Fruit fly (Drosophila melanogaster) whole organism, embryonic: ENCODE results near the gene CG12773.

Source experiments
- Abd-B ChIP-seq: fragments of 200-800 bp; sonication (Bioruptor generic); optimal IDR thresholded peaks from 2 replicates; lab custom pipeline; 2018; ENCODE audit warnings: missing biosample characterization, mild to moderate bottlenecking, missing genetic modification characterization, moderate library complexity
- Asciz ChIP-seq: fragments of 200-800 bp; sonication (Bioruptor generic); optimal IDR thresholded peaks from 2 replicates; lab custom pipeline; 2017; ENCODE audit warnings: missing biosample characterization, mild to moderate bottlenecking, missing genetic modification characterization, missing genetic modification reagents
- CG13123 ChIP-seq: fragments of 200-800 bp; sonication (Bioruptor generic); optimal IDR thresholded peaks from 2 replicates; lab custom pipeline; 2016; ENCODE audit warnings: missing biosample characterization, missing genetic modification characterization
- CG1602 ChIP-seq: fragments of 200-800 bp; sonication (Bioruptor generic); optimal IDR thresholded peaks from 3 replicates; lab custom pipeline; 2016; ENCODE audit warnings: missing biosample characterization, missing genetic modification characterization
- CG2712 ChIP-seq: fragments of 200-800 bp; optimal IDR thresholded peaks from 3 replicates; lab custom pipeline; 2019; ENCODE audit warnings: missing biosample characterization, mild to moderate bottlenecking, missing genetic modification characterization, moderate library complexity
- CG2875 ChIP-seq: fragments of 200-800 bp; sonication (Bioruptor generic); optimal IDR thresholded peaks from 2 replicates; lab custom pipeline; 2017; ENCODE audit warnings: missing biosample characterization, mild to moderate bottlenecking, missing genetic modification characterization, missing genetic modification reagents
- CG6683 ChIP-seq: fragments of 200-800 bp; sonication (Bioruptor generic); optimal IDR thresholded peaks from 2 replicates; lab custom pipeline; 2017; ENCODE audit warnings: missing biosample characterization, mild to moderate bottlenecking, missing genetic modification characterization, missing genetic modification reagents
- CG7839 ChIP-seq: fragments of 200-800 bp; sonication (Bioruptor generic); optimal IDR thresholded peaks from 3 replicates; lab custom pipeline; 2018; ENCODE audit warnings: missing biosample characterization, mild to moderate bottlenecking, missing genetic modification characterization, moderate library complexity
- CHES-1-like ChIP-seq: fragments of 200-800 bp; sonication (Bioruptor generic); optimal IDR thresholded peaks from 2 replicates; lab custom pipeline; 2016; ENCODE audit warnings: missing biosample characterization, missing genetic modification characterization
- Dfd ChIP-seq, 2 experiments: fragments of >200 bp; optimal IDR thresholded peaks; 2 replicates each; lab custom pipeline; 2017; ENCODE audit warnings: missing biosample characterization in 2 of 2, missing genetic modification characterization in 2 of 2
- Dip2 ChIP-seq: fragments of 200-800 bp; sonication (Bioruptor generic); IDR thresholded peaks from 2 replicates; pipeline ENCODE4 v1.3.6; 2022; ENCODE audit warnings: missing biosample characterization, missing genetic modification characterization
- Dp ChIP-seq: fragments of 200-800 bp; sonication (Bioruptor generic); optimal IDR thresholded peaks from 2 replicates; lab custom pipeline; 2018; ENCODE audit warnings: missing biosample characterization, mild to moderate bottlenecking, missing genetic modification characterization, moderate library complexity
- HLH4C ChIP-seq: fragments of 200-800 bp; sonication (Bioruptor generic); IDR thresholded peaks from 3 replicates; pipeline ENCODE4 v1.3.6; 2022; ENCODE audit warnings: missing biosample characterization, missing genetic modification characterization; ENCODE audit not compliant: partially characterized antibody
- HLHmδ ChIP-seq: fragments of 200-800 bp; sonication (Bioruptor generic); optimal IDR thresholded peaks from 2 replicates; lab custom pipeline; 2018; ENCODE audit warnings: missing biosample characterization, mild to moderate bottlenecking, missing genetic modification characterization, moderate library complexity
- Hey ChIP-seq: fragments of 200-800 bp; sonication (Bioruptor generic); optimal IDR thresholded peaks from 3 replicates; lab custom pipeline; 2018; ENCODE audit warnings: missing biosample characterization, mild to moderate bottlenecking, missing genetic modification characterization
- Hr3 ChIP-seq: fragments of 200-800 bp; sonication (Bioruptor generic); optimal IDR thresholded peaks from 3 replicates; lab custom pipeline; 2016; ENCODE audit warnings: missing biosample characterization, missing genetic modification characterization
- NC2α ChIP-seq: fragments of 200-800 bp; sonication (Bioruptor generic); optimal IDR thresholded peaks from 2 replicates; lab custom pipeline; 2016; ENCODE audit warnings: missing biosample characterization, missing genetic modification characterization
- Poxn ChIP-seq: fragments of 200-800 bp; sonication (Bioruptor generic); IDR thresholded peaks from 2 replicates; pipeline ENCODE4 v1.3.6; 2022; ENCODE audit warnings: missing biosample characterization, missing genetic modification characterization
- Taf1 ChIP-seq: fragments of 200-800 bp; sonication (Bioruptor generic); IDR thresholded peaks from 2 replicates; pipeline ENCODE4 v1.3.6; 2022; ENCODE audit warnings: missing biosample characterization, missing genetic modification characterization
- Xrp1 ChIP-seq: fragments of 200-800 bp; sonication (Bioruptor generic); IDR thresholded peaks from 2 replicates; pipeline ENCODE4 v1.3.6; 2022; ENCODE audit warnings: missing biosample characterization, missing genetic modification characterization
- bigmax ChIP-seq: fragments of 200-800 bp; sonication (Bioruptor generic); optimal IDR thresholded peaks from 2 replicates; lab custom pipeline; 2018; ENCODE audit warnings: missing biosample characterization, mild to moderate bottlenecking, missing genetic modification characterization
- da ChIP-seq: fragments of 200-800 bp; sonication (Bioruptor generic); optimal IDR thresholded peaks from 2 replicates; lab custom pipeline; 2016; ENCODE audit warnings: missing biosample characterization, missing genetic modification characterization
- dm ChIP-seq: fragments of 200-800 bp; sonication (Bioruptor generic); optimal IDR thresholded peaks from 3 replicates; lab custom pipeline; 2016; ENCODE audit warnings: missing biosample characterization, missing genetic modification characterization
- grau ChIP-seq: fragments of 200-800 bp; optimal IDR thresholded peaks from 3 replicates; lab custom pipeline; 2019; ENCODE audit warnings: missing biosample characterization, mild to moderate bottlenecking, missing genetic modification characterization, moderate library complexity
- lbe ChIP-seq: fragments of 200-800 bp; sonication (Bioruptor generic); optimal IDR thresholded peaks from 2 replicates; lab custom pipeline; 2016; ENCODE audit warnings: missing biosample characterization, mild to moderate bottlenecking, missing genetic modification characterization
- nerfin-1 ChIP-seq: fragments of 200-800 bp; sonication (Bioruptor generic); optimal IDR thresholded peaks from 3 replicates; lab custom pipeline; 2019; ENCODE audit warnings: missing biosample characterization, mild to moderate bottlenecking, missing genetic modification characterization, moderate library complexity
- pho ChIP-seq: fragments of 200-800 bp; sonication (Bioruptor generic); optimal IDR thresholded peaks from 2 replicates; lab custom pipeline; 2016; ENCODE audit warnings: missing biosample characterization, missing genetic modification characterization
- prd ChIP-seq, 3 experiments: fragments of >200 bp in 2 of 3; fragments of 200-800 bp in 1 of 3; sonication (Bioruptor generic) in 1 of 3; optimal IDR thresholded peaks in 2 of 3; IDR thresholded peaks in 1 of 3; 2 replicates in 2 of 3; 3 replicates in 1 of 3; pipeline versions ENCODE4 v1.3.6 to Lab custom; 2017 to 2022; ENCODE audit warnings: missing biosample characterization in 1 of 3, missing genetic modification characterization in 1 of 3
- ro ChIP-seq: fragments of 200-800 bp; sonication (Bioruptor generic); IDR thresholded peaks from 2 replicates; pipeline ENCODE4 v1.3.6; 2022; ENCODE audit warnings: missing biosample characterization, missing genetic modification characterization
- row ChIP-seq: fragments of 200-800 bp; sonication (Bioruptor generic); IDR thresholded peaks from 3 replicates; pipeline ENCODE4 v1.3.6; 2022; ENCODE audit warnings: missing biosample characterization, missing genetic modification characterization
- sd ChIP-seq: fragments of 200-800 bp; sonication (Bioruptor generic); optimal IDR thresholded peaks from 3 replicates; lab custom pipeline; 2018; ENCODE audit warnings: missing biosample characterization, mild to moderate bottlenecking, missing genetic modification characterization, moderate library complexity
- sens ChIP-seq: fragments of 200-800 bp; sonication (Bioruptor generic); peaks from one replicate; lab custom pipeline; 2016; ENCODE audit warnings: missing biosample characterization, missing genetic modification characterization
- sens-2 ChIP-seq: fragments of 200-800 bp; sonication (Bioruptor generic); IDR thresholded peaks from 2 replicates; pipeline ENCODE4 v1.3.6; 2022; ENCODE audit warnings: missing biosample characterization, missing genetic modification characterization
- sima ChIP-seq: fragments of 200-800 bp; sonication (Bioruptor generic); optimal IDR thresholded peaks from 2 replicates; lab custom pipeline; 2016; ENCODE audit warnings: missing biosample characterization, missing genetic modification characterization
- sug ChIP-seq: fragments of 200-800 bp; optimal IDR thresholded peaks from 2 replicates; lab custom pipeline; 2019; ENCODE audit warnings: missing biosample characterization, mild to moderate bottlenecking, missing genetic modification characterization, moderate library complexity
- tna ChIP-seq: fragments of 200-800 bp; sonication (Bioruptor generic); IDR thresholded peaks from 2 replicates; pipeline ENCODE4 v1.3.6; 2022; ENCODE audit warnings: missing biosample characterization, missing genetic modification characterization; ENCODE audit not compliant: partially characterized antibody
- unc-4 ChIP-seq: fragments of 200-800 bp; sonication (Bioruptor generic); IDR thresholded peaks from 2 replicates; pipeline ENCODE4 v1.3.6; 2022; ENCODE audit warnings: missing biosample characterization, missing genetic modification characterization; ENCODE audit not compliant: partially characterized antibody

CG12773 gene

dm6 chrX:1353322-1354212 lies at the start of gene CG12773, which contains the start of gene CG11417 (continued):
- TF ChIP-seq CG7839 (tag; lab: Kevin White, UChicago) (no peak), dm (GFP tag; lab: Kevin White, UChicago) (peak; percentile 91), prd (optimal IDR thresholded peaks at IDR 0.05; lab: Kevin White, UChicago) (no peak), prd (GFP tag; IDR thresholded peaks at IDR 0.05; lab: Robert Waterston, UW) (no peak), tna (GFP tag; lab: Robert Waterston, UW) (peak; percentile 96), unc-4 (GFP tag; lab: Robert Waterston, UW) (peak; percentile 77), HLHmδ (GFP tag; lab: Kevin White, UChicago) (no peak), CG1602 (GFP tag; lab: Kevin White, UChicago) (no peak), da (GFP tag; lab: Kevin White, UChicago) (no peak), grau (tag; lab: Kevin White, UChicago) (no peak), NC2α (GFP tag; lab: Kevin White, UChicago) (no peak), sens-2 (GFP tag; lab: Robert Waterston, UW) (no peak), Abd-B (no peak), Asciz (no peak), sug (tag; lab: Kevin White, UChicago) (peak; percentile 17), pho (no peak), ro (GFP tag; lab: Robert Waterston, UW) (no peak), row (GFP tag; lab: Robert Waterston, UW) (no peak), HLH4C (peak; percentile 93), Dfd (GFP tag; optimal IDR thresholded peaks at IDR 0.05; lab: Kevin White, UChicago) (no peak), CHES-1-like (GFP tag; lab: Kevin White, UChicago) (no peak), Poxn (GFP tag; lab: Robert Waterston, UW) (no peak), bigmax (GFP tag; lab: Kevin White, UChicago) (peak; percentile 10), Xrp1 (GFP tag; lab: Robert Waterston, UW) (no peak), CG2875 (no peak), CG6683 (GFP tag; lab: Kevin White, UChicago) (no peak), CG13123 (no peak), sima (no peak), sens (GFP tag; lab: Kevin White, UChicago) (no peak), sd (tag; lab: Kevin White, UChicago) (no peak), Taf1 (no peak), Dip2 (no peak), Hey (tag; lab: Kevin White, UChicago) (no peak), Hr3 (GFP tag; lab: Kevin White, UChicago) (no peak), nerfin-1 (tag; lab: Kevin White, UChicago) (no peak), lbe (GFP tag; lab: Kevin White, UChicago) (no peak), CG2712 (no peak), Dp (GFP tag; lab: Kevin White, UChicago) (peak; percentile 39)
